Comparison of ENCODE assay signal across 5 worm cellular contexts in genomic region chrV:19231167-19231566, ce11.
A peak's percentile ranks its signal among the peaks of the same experiment; 100 is the strongest.
TF ChIP-seq lines count a peak whose summit lies in the region.

No protein-coding gene starts in this region.

TF ChIP-seq in whole organism, L4 larva, 104 proteins besides CTCF, POLR2A, EP300 and RAD21:
- peak; percentile 2 for TF ChIP-seq aha-1 (tag; lab: Kevin White, UChicago)
- no peak for TF ChIP-seq zag-1 (tag; optimal IDR thresholded peaks at IDR 0.05; lab: Kevin White, UChicago)
- no peak for TF ChIP-seq hlh-30 (tag; optimal IDR thresholded peaks at IDR 0.05; lab: Kevin White, UChicago; ENCODE audit: insufficient read depth)

TF ChIP-seq in whole organism, early embryonic, 17 proteins besides CTCF, POLR2A, EP300 and RAD21:
- TF ChIP-seq ceh-36 (tag; optimal IDR thresholded peaks at IDR 0.05; lab: Kevin White, UChicago) (peak; percentile 95), tra-4 (tag; optimal IDR thresholded peaks at IDR 0.05; lab: Kevin White, UChicago) (no peak)

TF ChIP-seq in whole organism, late embryonic, 69 proteins besides CTCF, POLR2A, EP300 and RAD21:
- TF ChIP-seq hlh-13 (GFP tag; optimal IDR thresholded peaks at IDR 0.05; lab: Kevin White, UChicago) = no peak
- peak; percentile 91 for TF ChIP-seq dve-1 (tag; optimal IDR thresholded peaks at IDR 0.05; lab: Kevin White, UChicago)

TF ChIP-seq in whole organism, midembryonic, 9 proteins besides CTCF, POLR2A, EP300 and RAD21:
- TF ChIP-seq med-1 (GFP tag; optimal IDR thresholded peaks at IDR 0.05; lab: Kevin White, UChicago; ENCODE audit: insufficient read depth) = no peak
- peak; percentile 58; the same call in 1 of the 2 replicates for TF ChIP-seq tab-1 (GFP tag; IDR thresholded peaks at IDR 0.05; lab: Robert Waterston, UW)
- TF ChIP-seq flt-1 (GFP tag; IDR thresholded peaks at IDR 0.05; lab: Robert Waterston, UW) = no peak
- no peak for TF ChIP-seq cog-1 (tag; optimal IDR thresholded peaks at IDR 0.05; lab: Kevin White, UChicago)
- TF ChIP-seq T22C8.4 (GFP tag; IDR thresholded peaks at IDR 0.05; lab: Robert Waterston, UW) = no peak
- 0 out of 2 replicates have a peak, but pooled peaks have one; percentile 13 for TF ChIP-seq ztf-23 (GFP tag; IDR thresholded peaks at IDR 0.05; lab: Robert Waterston, UW)
- no peak for TF ChIP-seq ref-1 (GFP tag; conservative IDR thresholded peaks at IDR 0.05; lab: Robert Waterston, UW)
- no peak for TF ChIP-seq ztf-29 (GFP tag; IDR thresholded peaks at IDR 0.05; lab: Robert Waterston, UW)

TF ChIP-seq in whole organism, mixed stage, embryonic, 35 proteins besides CTCF, POLR2A, EP300 and RAD21:
- TF ChIP-seq lin-32 (GFP tag; optimal IDR thresholded peaks at IDR 0.05; lab: Kevin White, UChicago) (no peak), hlh-1 (tag; optimal IDR thresholded peaks at IDR 0.05; lab: Kevin White, UChicago) (no peak), unc-39 (tag; optimal IDR thresholded peaks at IDR 0.05; lab: Kevin White, UChicago) (peak; percentile 3), mls-2 (tag; optimal IDR thresholded peaks at IDR 0.05; lab: Kevin White, UChicago) (no peak), tbx-8 (GFP tag; optimal IDR thresholded peaks at IDR 0.05; lab: Kevin White, UChicago) (no peak), ham-2 (GFP tag; optimal IDR thresholded peaks at IDR 0.05; lab: Kevin White, UChicago) (peak; percentile 51)
TF ChIP-seq in whole organism, mixed stage, embryonic: peak in this region for 2.

Comparison
In these comparisons a context has a peak if more than half of its experiments do, and no peak if none do; other contexts are left out.
1. Of the 7 proteins assayed by ChIP-seq in both whole organism, L4 larva and whole organism, late embryonic: peak only in whole organism, L4 larva: none; only in whole organism, late embryonic: dve-1; in both: none; in neither: 6.